Worm (Caenorhabditis elegans): ENCODE results near the gene ttr-35.

DNA sequence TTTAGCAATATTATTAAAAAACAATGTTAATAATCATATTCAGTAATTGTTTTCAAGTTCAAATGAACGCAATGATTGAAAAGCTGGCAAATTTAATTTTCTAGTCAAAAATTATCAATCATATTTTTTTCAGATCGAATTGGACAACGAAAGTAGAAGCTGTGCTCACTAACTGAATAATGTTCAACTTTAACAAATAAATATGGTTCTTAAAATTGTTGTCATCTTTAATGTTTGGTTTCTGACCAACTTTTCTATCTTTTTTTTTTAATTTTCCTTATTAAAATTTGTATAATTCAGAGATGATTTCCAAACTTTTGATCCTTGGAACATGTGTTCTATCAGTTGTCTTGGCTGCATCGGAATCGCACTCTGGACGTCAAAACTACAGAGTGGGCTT is at the start of gene ttr-35:
- TF ChIP-seq nhr-11 (tag; optimal IDR thresholded peaks at IDR 0.05), result no peak
- TF ChIP-seq nhr-19 (GFP tag; conservative IDR thresholded peaks at IDR 0.05), result no peak
- TF ChIP-seq blmp-1 (tag; optimal IDR thresholded peaks at IDR 0.05), result no peak
- TF ChIP-seq grh-1 (GFP tag; IDR thresholded peaks at IDR 0.05), result no peak
- TF ChIP-seq efl-3 (GFP tag; optimal IDR thresholded peaks at IDR 0.05), result no peak
- no peak for TF ChIP-seq lin-39 (tag; optimal IDR thresholded peaks at IDR 0.05)
- no peak for TF ChIP-seq ces-1 (GFP tag; optimal IDR thresholded peaks at IDR 0.05)
- no peak for TF ChIP-seq aly-2 (tag; optimal IDR thresholded peaks at IDR 0.05)
- TF ChIP-seq nhr-77 (tag; optimal IDR thresholded peaks at IDR 0.05), result no peak

All from whole organism, L1 larva.